Fruit fly (Drosophila melanogaster): ENCODE data around the gene Set8.

The Set8 gene

DNA sequence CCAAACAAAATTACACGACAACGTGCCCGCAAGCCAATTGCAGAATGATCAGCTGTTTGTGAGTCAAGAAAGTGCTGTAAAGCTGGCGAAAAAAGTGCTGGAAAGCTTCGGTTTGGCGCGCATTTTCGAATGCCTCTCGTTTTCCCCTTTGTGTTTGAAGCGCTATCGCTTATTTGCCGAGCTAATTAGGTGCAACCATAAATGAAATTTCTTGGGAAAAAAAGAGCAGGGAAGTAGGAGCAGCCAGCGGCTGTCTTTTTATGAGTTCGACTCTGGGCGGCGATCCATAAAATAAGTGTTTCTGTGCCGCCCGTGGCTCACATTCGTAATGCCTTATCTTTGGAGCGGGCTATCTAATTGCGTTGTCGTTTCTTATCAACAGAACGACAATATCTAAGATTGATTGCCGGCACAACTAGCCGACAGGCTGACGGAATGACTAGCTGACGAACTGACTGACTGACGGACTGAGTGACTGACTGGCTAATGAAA lies 45.9 kb downstream of the Set8 start, which contains the start of gene Dnaaf5 (continued):
- TF ChIP-seq dysf (GFP tag; IDR thresholded peaks at IDR 0.05) (no peak), CG18764 (GFP tag; optimal IDR thresholded peaks at IDR 0.05) (no peak), Dip2 (GFP tag; IDR thresholded peaks at IDR 0.05) (no peak), CG17385 (GFP tag; optimal IDR thresholded peaks at IDR 0.05) (peak; percentile 42), CG5245 (GFP tag; optimal IDR thresholded peaks at IDR 0.05) (no peak), tll (GFP tag; optimal IDR thresholded peaks at IDR 0.05) (no peak), CG4282 (GFP tag; optimal IDR thresholded peaks at IDR 0.05) (no peak), CG3995 (GFP tag; optimal IDR thresholded peaks at IDR 0.05) (peak; percentile 17), Abd-B (GFP tag; optimal IDR thresholded peaks at IDR 0.05) (no peak), MESR4 (GFP tag; optimal IDR thresholded peaks at IDR 0.05) (no peak), Asciz (GFP tag; optimal IDR thresholded peaks at IDR 0.05) (no peak), sc (optimal IDR thresholded peaks at IDR 0.05) (no peak), sc (GFP tag; optimal IDR thresholded peaks at IDR 0.05) (no peak), vvl (GFP tag; IDR thresholded peaks at IDR 0.05) (0 out of 2 replicates have a peak, but pooled peaks have one; percentile 34), Atf3 (GFP tag; optimal IDR thresholded peaks at IDR 0.05) (no peak), Vsx1 (GFP tag; optimal IDR thresholded peaks at IDR 0.05) (peak; percentile 98), prd (optimal IDR thresholded peaks at IDR 0.05) (no peak), prd (GFP tag; IDR thresholded peaks at IDR 0.05) (no peak), vnd (GFP tag; IDR thresholded peaks at IDR 0.05; ENCODE audit: partially characterized antibody) (0 out of 3 replicates have a peak, but pooled peaks have one; percentile 28), Rx (GFP tag; IDR thresholded peaks at IDR 0.05) (no peak), Hand (GFP tag; optimal IDR thresholded peaks at IDR 0.05) (no peak), gsb-n (tag; optimal IDR thresholded peaks at IDR 0.05) (no peak), Taf1 (GFP tag; IDR thresholded peaks at IDR 0.05) (no peak), unpg (GFP tag; optimal IDR thresholded peaks at IDR 0.05) (peak; percentile 17), CG8924 (tag; optimal IDR thresholded peaks at IDR 0.05) (no peak), Oaz (GFP tag; IDR thresholded peaks at IDR 0.05) (no peak), fd64A (GFP tag; optimal IDR thresholded peaks at IDR 0.05) (no peak), Camta (GFP tag; optimal IDR thresholded peaks at IDR 0.05) (no peak), CG6854 (GFP tag; optimal IDR thresholded peaks at IDR 0.05) (no peak), az2 (GFP tag; optimal IDR thresholded peaks at IDR 0.05) (no peak), CG15269 (tag; optimal IDR thresholded peaks at IDR 0.05) (peak; percentile 1), CG7987 (GFP tag; optimal IDR thresholded peaks at IDR 0.05) (no peak), CG2678 (tag; optimal IDR thresholded peaks at IDR 0.05) (peak; percentile 39), mam (GFP tag; optimal IDR thresholded peaks at IDR 0.05) (no peak), CTCF (GFP tag; optimal IDR thresholded peaks at IDR 0.05) (peak; percentile 35), pb (GFP tag; optimal IDR thresholded peaks at IDR 0.05) (peak; percentile 15), ro (GFP tag; IDR thresholded peaks at IDR 0.05) (no peak), wdn (GFP tag; IDR thresholded peaks at IDR 0.05) (no peak), CG13287 (GFP tag; IDR thresholded peaks at IDR 0.05; ENCODE audit: partially characterized antibody) (peak; percentile 24; the same call in 1 of the 2 replicates), en (GFP tag; optimal IDR thresholded peaks at IDR 0.05) (no peak), Bgb (GFP tag; IDR thresholded peaks at IDR 0.05; ENCODE audit: partially characterized antibody) (0 out of 2 replicates have a peak, but pooled peaks have one; percentile 26), shn (GFP tag; optimal IDR thresholded peaks at IDR 0.05) (no peak), tin (GFP tag; optimal IDR thresholded peaks at IDR 0.05) (no peak), Lhr (GFP tag; optimal IDR thresholded peaks at IDR 0.05) (no peak), CG8944 (GFP tag; optimal IDR thresholded peaks at IDR 0.05) (no peak), CG8359 (GFP tag; optimal IDR thresholded peaks at IDR 0.05; ENCODE audit: borderline replicate concordance) (no peak), GATAe (GFP tag; conservative IDR thresholded peaks at IDR 0.05) (peak; percentile 75), CoRest (tag; optimal IDR thresholded peaks at IDR 0.05) (no peak), cas (GFP tag; IDR thresholded peaks at IDR 0.05) (no peak), da (GFP tag; optimal IDR thresholded peaks at IDR 0.05) (no peak), caup (GFP tag; optimal IDR thresholded peaks at IDR 0.05; ENCODE audit: severe bottlenecking) (no peak), Ets65A (GFP tag) (no peak)

Data from whole organism, embryonic.